Worm (Caenorhabditis elegans): ENCODE data around the gene F55A4.13.

Gene F55A4.13

ce11 chrX:1017456-1017855 is at the start of gene F55A4.13, which contains the start of gene nlf-1:
Gene F55A4.13, minus strand, starts transcription at chrX:1017556.
Gene nlf-1, minus strand, starts transcription at chrX:1017567.
- TF ChIP-seq ztf-29 (GFP tag; IDR thresholded peaks at IDR 0.05) (no peak), tab-1 (GFP tag; IDR thresholded peaks at IDR 0.05) (no peak), cog-1 (tag; optimal IDR thresholded peaks at IDR 0.05) (no peak), klf-2 (GFP tag; conservative IDR thresholded peaks at IDR 0.05) (no peak), T22C8.4 (GFP tag; IDR thresholded peaks at IDR 0.05) (no peak), med-1 (GFP tag; optimal IDR thresholded peaks at IDR 0.05; ENCODE audit: insufficient read depth) (no peak), ref-1 (GFP tag; conservative IDR thresholded peaks at IDR 0.05) (no peak), ztf-23 (GFP tag; IDR thresholded peaks at IDR 0.05) (no peak), flt-1 (GFP tag; IDR thresholded peaks at IDR 0.05) (no peak)

DNA sequence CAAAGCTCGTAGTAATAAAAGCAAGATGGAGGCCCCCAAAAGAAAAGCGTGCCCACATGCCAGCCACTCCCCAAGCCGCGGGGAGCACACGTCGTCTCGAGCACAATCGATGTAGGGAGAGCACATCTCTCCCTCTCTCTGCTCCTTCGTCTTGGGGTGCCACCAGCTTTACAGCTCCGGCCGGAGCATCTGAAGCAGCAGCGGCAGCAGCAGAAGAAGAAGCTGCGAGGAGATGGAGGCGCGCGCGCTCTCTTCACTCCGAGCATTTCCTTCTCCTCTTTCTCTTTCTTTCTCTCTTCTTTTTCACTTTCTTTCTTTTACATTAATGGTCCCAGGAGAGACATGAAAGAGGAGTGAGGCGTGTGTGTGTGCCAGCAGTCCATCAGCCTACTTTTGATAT is 46.7 kb upstream of the F55A4.13 start:
- no peak for TF ChIP-seq tab-1 (GFP tag; IDR thresholded peaks at IDR 0.05)
- no peak for TF ChIP-seq ztf-29 (GFP tag; IDR thresholded peaks at IDR 0.05)
- no peak for TF ChIP-seq flt-1 (GFP tag; IDR thresholded peaks at IDR 0.05)
- no peak for TF ChIP-seq med-1 (GFP tag; optimal IDR thresholded peaks at IDR 0.05; ENCODE audit: insufficient read depth)
- TF ChIP-seq ref-1 (GFP tag; conservative IDR thresholded peaks at IDR 0.05) = no peak
- no peak for TF ChIP-seq klf-2 (GFP tag; conservative IDR thresholded peaks at IDR 0.05)
- no peak for TF ChIP-seq cog-1 (tag; optimal IDR thresholded peaks at IDR 0.05)
- TF ChIP-seq T22C8.4 (GFP tag; IDR thresholded peaks at IDR 0.05) = no peak
- TF ChIP-seq ztf-23 (GFP tag; IDR thresholded peaks at IDR 0.05) = no peak

- TF ChIP-seq tab-1 (GFP tag; IDR thresholded peaks at IDR 0.05) (no peak), ztf-23 (GFP tag; IDR thresholded peaks at IDR 0.05) (no peak), klf-2 (GFP tag; conservative IDR thresholded peaks at IDR 0.05) (0 out of 2 replicates have a peak, but pooled peaks have one; percentile 6), flt-1 (GFP tag; IDR thresholded peaks at IDR 0.05) (no peak)
Measured at ce11 chrX:1062403-1063073, 45.2 kb upstream of the F55A4.13 start, which contains the start of gene unc-1. Gene unc-1, minus strand, starts transcription at chrX:1062453.

DNA sequence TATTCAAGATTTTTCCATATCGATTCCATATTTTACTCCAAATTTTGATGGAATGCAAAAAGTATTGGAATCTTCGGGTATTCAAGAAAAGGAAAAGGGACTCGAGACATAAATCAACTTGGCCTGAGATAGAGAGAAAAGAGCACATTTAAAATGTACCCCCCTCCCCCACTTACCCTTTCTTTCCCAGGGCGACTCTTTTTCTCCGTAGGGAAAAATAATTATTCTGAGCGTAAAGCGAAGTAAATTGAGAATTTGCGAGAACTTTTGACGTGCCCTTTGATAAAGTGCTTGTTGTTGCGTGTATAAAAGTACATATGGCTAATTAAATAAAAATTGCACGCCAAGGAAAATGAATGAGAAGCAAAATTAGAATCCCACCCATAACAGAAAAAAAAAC is 43.3 kb upstream of the F55A4.13 start:
- TF ChIP-seq flt-1 (GFP tag; IDR thresholded peaks at IDR 0.05) = no peak
- no peak for TF ChIP-seq klf-2 (GFP tag; conservative IDR thresholded peaks at IDR 0.05)
- no peak for TF ChIP-seq ztf-23 (GFP tag; IDR thresholded peaks at IDR 0.05)
- no peak for TF ChIP-seq med-1 (GFP tag; optimal IDR thresholded peaks at IDR 0.05; ENCODE audit: insufficient read depth)
- TF ChIP-seq cog-1 (tag; optimal IDR thresholded peaks at IDR 0.05) = no peak
- TF ChIP-seq ztf-29 (GFP tag; IDR thresholded peaks at IDR 0.05) = no peak
- no peak for TF ChIP-seq T22C8.4 (GFP tag; IDR thresholded peaks at IDR 0.05)
- no peak for TF ChIP-seq ref-1 (GFP tag; conservative IDR thresholded peaks at IDR 0.05)

DNA sequence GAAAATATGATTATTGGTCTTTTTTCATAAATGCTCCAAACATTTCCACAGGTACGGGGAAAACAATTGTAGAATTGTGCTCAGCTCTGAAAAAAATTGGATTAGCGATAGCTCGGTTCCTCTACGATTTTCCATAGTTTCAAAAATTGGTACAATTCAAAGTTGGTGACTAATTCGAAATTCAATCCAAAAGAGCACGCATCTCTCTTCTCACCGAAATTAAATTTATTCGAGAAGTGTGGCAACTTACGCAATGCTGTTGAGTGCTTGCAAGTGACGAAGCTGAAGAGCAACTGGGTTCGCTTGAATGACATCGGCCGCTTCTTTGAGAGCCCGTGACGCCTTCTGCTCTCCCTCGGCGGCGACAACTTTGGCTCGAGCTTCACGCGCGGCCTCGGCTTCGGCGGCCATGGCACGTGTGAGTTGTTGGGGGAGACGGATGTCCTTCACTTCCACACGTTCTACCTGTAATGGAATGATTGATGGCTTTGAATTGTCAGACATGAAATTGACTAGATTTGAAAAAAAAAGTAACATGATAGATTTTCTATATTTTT is 40.5 kb upstream of the F55A4.13 start:
- TF ChIP-seq tab-1 (GFP tag; IDR thresholded peaks at IDR 0.05) (no peak), ztf-29 (GFP tag; IDR thresholded peaks at IDR 0.05) (no peak), flt-1 (GFP tag; IDR thresholded peaks at IDR 0.05) (no peak), klf-2 (GFP tag; conservative IDR thresholded peaks at IDR 0.05) (no peak), ref-1 (GFP tag; conservative IDR thresholded peaks at IDR 0.05) (no peak), cog-1 (tag; optimal IDR thresholded peaks at IDR 0.05) (no peak), T22C8.4 (GFP tag; IDR thresholded peaks at IDR 0.05) (no peak), ztf-23 (GFP tag; IDR thresholded peaks at IDR 0.05) (no peak), med-1 (GFP tag; optimal IDR thresholded peaks at IDR 0.05; ENCODE audit: insufficient read depth) (no peak)

DNA sequence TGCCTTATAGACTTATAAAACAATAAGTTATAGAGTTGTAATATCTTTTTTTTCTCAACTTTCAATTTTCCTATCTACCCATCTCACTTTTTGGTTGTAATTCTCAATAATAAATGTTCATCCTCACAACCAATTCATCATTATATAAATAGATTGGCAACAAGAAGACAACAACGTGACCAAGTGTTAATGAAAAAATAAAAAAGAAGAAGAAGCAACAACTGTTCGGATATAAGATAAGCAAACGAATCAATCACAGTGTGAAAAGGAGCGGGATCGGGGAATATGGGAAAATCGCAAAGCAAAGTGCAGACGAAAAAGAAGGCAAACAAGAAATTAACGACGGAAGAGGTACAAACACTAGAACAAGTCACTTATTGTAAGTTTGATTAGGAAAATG is 36.6 kb upstream of the F55A4.13 start, which contains the start of gene ncs-3:
Gene ncs-3 (plus strand): TSS at position 153 of the 400 bp plus-strand sequence.
- TF ChIP-seq T22C8.4 (GFP tag; IDR thresholded peaks at IDR 0.05) (no peak), cog-1 (tag; optimal IDR thresholded peaks at IDR 0.05) (no peak), klf-2 (GFP tag; conservative IDR thresholded peaks at IDR 0.05) (no peak), med-1 (GFP tag; optimal IDR thresholded peaks at IDR 0.05; ENCODE audit: insufficient read depth) (no peak), flt-1 (GFP tag; IDR thresholded peaks at IDR 0.05) (no peak), ztf-23 (GFP tag; IDR thresholded peaks at IDR 0.05) (no peak), ztf-29 (GFP tag; IDR thresholded peaks at IDR 0.05) (no peak), ref-1 (GFP tag; conservative IDR thresholded peaks at IDR 0.05) (no peak), tab-1 (GFP tag; IDR thresholded peaks at IDR 0.05) (no peak)

DNA sequence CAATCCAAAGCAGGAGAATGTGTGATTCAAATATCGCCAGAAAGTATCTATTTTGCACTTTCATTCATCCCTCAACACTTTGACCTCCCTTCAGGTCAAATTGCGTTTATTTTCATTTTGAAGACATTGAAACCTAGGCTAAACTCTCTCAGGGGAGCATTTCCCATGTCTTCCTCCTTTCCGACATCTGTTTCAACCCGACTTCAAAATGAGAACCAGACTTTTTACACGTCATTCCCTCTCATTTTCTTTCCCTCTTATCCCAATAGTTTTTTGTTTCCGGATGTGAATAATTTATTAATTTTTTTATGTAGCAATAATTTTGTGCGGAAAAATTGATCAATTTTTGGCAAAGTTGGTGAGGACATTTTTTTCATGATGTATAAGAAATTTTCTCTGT is 35.6 kb upstream of the F55A4.13 start:
- TF ChIP-seq ref-1 (GFP tag; conservative IDR thresholded peaks at IDR 0.05) (no peak), klf-2 (GFP tag; conservative IDR thresholded peaks at IDR 0.05) (no peak), ztf-23 (GFP tag; IDR thresholded peaks at IDR 0.05) (no peak), T22C8.4 (GFP tag; IDR thresholded peaks at IDR 0.05) (no peak), tab-1 (GFP tag; IDR thresholded peaks at IDR 0.05) (no peak), ztf-29 (GFP tag; IDR thresholded peaks at IDR 0.05) (no peak), med-1 (GFP tag; optimal IDR thresholded peaks at IDR 0.05; ENCODE audit: insufficient read depth) (no peak), cog-1 (tag; optimal IDR thresholded peaks at IDR 0.05) (no peak), flt-1 (GFP tag; IDR thresholded peaks at IDR 0.05) (no peak)

DNA sequence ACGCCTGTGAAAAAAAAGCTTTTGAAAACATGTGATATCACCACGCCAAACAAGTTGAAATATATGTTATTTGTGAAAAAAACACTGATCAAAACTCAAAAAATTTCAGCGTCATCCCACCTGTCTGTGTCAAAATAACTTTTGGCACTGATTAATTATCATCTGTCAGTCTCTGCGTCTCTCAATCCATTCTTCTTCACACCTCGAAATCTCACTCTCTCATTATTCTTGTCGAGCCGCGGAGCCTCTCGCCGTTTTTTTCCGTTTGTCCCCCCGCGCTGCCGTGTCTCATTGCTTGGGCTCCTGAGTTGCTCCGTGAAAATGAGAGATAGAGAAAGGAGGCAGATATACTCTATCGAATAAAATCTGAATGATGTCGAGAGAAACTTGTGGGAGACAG is 33.7 kb upstream of the F55A4.13 start:
- TF ChIP-seq med-1 (GFP tag; optimal IDR thresholded peaks at IDR 0.05; ENCODE audit: insufficient read depth) (no peak), cog-1 (tag; optimal IDR thresholded peaks at IDR 0.05) (no peak), flt-1 (GFP tag; IDR thresholded peaks at IDR 0.05) (no peak), ztf-29 (GFP tag; IDR thresholded peaks at IDR 0.05) (no peak), T22C8.4 (GFP tag; IDR thresholded peaks at IDR 0.05) (no peak), ztf-23 (GFP tag; IDR thresholded peaks at IDR 0.05) (no peak), ref-1 (GFP tag; conservative IDR thresholded peaks at IDR 0.05) (no peak)

DNA sequence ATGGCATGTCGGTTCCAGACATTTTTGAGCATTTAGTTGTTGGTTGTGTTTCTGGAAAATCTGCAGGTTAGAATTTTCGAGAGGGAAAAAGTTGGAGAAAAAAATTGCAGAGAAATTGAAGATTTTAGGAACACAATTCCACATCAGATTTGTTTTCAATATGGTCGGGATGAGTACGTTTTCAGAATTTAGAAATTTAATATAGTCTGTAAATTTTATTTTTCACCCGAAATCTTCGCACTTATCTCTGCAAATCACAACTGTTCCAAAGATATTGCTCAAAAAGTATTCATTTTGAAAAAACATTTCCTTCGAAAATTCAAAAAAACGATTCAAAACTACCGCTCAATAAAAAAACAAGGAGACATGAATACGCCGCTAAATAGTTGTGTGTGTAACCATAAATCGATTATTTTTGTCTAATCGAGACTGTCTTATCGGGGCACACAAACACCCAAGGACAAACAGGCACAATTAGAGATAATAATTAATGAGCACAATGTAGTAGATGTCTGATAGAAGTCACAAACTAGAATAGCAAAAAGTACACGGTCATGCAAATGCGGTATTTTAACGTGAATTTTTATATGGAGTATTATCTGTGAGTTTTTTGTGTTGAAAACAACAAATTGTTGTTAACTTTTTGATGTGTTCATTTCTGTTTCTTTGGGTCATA is 28.9 kb upstream of the F55A4.13 start, which contains the start of gene vpat-1:
Gene vpat-1 (minus strand): TSS at position 51 of the 676 bp plus-strand sequence.
- no peak for TF ChIP-seq T22C8.4 (GFP tag; IDR thresholded peaks at IDR 0.05)

All from whole organism, midembryonic.